Fruit fly (Drosophila melanogaster) whole organism, embryonic: ENCODE measurements around the gene CG32483.
A peak's percentile ranks its signal among the peaks of the same experiment; 100 is the strongest.

Source experiments
- CG10274 ChIP-seq: fragments of 200-800 bp; sonication (Bioruptor generic); optimal IDR thresholded peaks from 3 replicates; lab custom pipeline; 2017; ENCODE audit warnings: missing biosample characterization, mild to moderate bottlenecking, missing genetic modification characterization
- CG10321 ChIP-seq: fragments of 200-800 bp; sonication (Bioruptor generic); IDR thresholded peaks from 2 replicates; pipeline ENCODE4 v1.3.6; 2022; ENCODE audit warnings: missing biosample characterization, missing genetic modification characterization
- CG11398 ChIP-seq: fragments of 200-800 bp; sonication (Bioruptor generic); optimal IDR thresholded peaks from 2 replicates; lab custom pipeline; 2016; ENCODE audit warnings: missing biosample characterization, missing genetic modification characterization
- CG11696 ChIP-seq: fragments of 200-800 bp; sonication (Bioruptor generic); IDR thresholded peaks from 2 replicates; pipeline ENCODE4 v1.3.6; 2022; ENCODE audit warnings: missing biosample characterization, missing genetic modification characterization
- CG13287 ChIP-seq: fragments of 200-800 bp; sonication (Bioruptor generic); IDR thresholded peaks from 2 replicates; pipeline ENCODE4 v1.3.6; 2022; ENCODE audit warnings: missing biosample characterization, missing genetic modification characterization; ENCODE audit not compliant: partially characterized antibody
- CG14014 ChIP-seq: fragments of 200-800 bp; sonication (Bioruptor generic); IDR thresholded peaks from 2 replicates; pipeline ENCODE4 v1.3.6; 2022; ENCODE audit warnings: missing biosample characterization, missing genetic modification characterization
- CG15479 ChIP-seq: fragments of 200-800 bp; sonication (Bioruptor generic); optimal IDR thresholded peaks from 3 replicates; lab custom pipeline; 2019; ENCODE audit warnings: missing biosample characterization, mild to moderate bottlenecking, missing genetic modification characterization, moderate library complexity
- CG15601 ChIP-seq: fragments of 200-800 bp; sonication (Bioruptor generic); optimal IDR thresholded peaks from 3 replicates; lab custom pipeline; 2019; ENCODE audit warnings: missing biosample characterization, mild to moderate bottlenecking, missing genetic modification characterization, moderate library complexity
- CG15696 ChIP-seq: fragments of 200-800 bp; sonication (Bioruptor generic); optimal IDR thresholded peaks from 2 replicates; lab custom pipeline; 2019; ENCODE audit warnings: missing biosample characterization, mild to moderate bottlenecking, missing genetic modification characterization, moderate library complexity
- CG1603 ChIP-seq: fragments of 200-800 bp; sonication (Bioruptor generic); optimal IDR thresholded peaks from 2 replicates; lab custom pipeline; 2019; ENCODE audit warnings: missing biosample characterization, mild to moderate bottlenecking, missing genetic modification characterization, moderate library complexity
- CG17829 ChIP-seq: fragments of 200-800 bp; optimal IDR thresholded peaks from 2 replicates; lab custom pipeline; 2019; ENCODE audit warnings: missing biosample characterization, mild to moderate bottlenecking, missing genetic modification characterization, moderate library complexity
- CG33557 ChIP-seq: fragments of 200-800 bp; sonication (Bioruptor generic); optimal IDR thresholded peaks from 2 replicates; lab custom pipeline; 2019; ENCODE audit warnings: missing biosample characterization, mild to moderate bottlenecking, missing genetic modification characterization, moderate library complexity
- CG42726 ChIP-seq: fragments of 200-800 bp; sonication (Bioruptor generic); IDR thresholded peaks from 2 replicates; pipeline ENCODE4 v1.3.6; 2022; ENCODE audit warnings: missing biosample characterization, missing genetic modification characterization; ENCODE audit not compliant: partially characterized antibody
- CG4360 ChIP-seq: fragments of 200-800 bp; sonication (Bioruptor generic); IDR thresholded peaks from 2 replicates; pipeline ENCODE4 v1.3.6; 2022; ENCODE audit warnings: missing biosample characterization, missing genetic modification characterization
- CG4730 ChIP-seq: fragments of 200-800 bp; sonication (Bioruptor generic); IDR thresholded peaks from 2 replicates; pipeline ENCODE4 v1.3.6; 2022; ENCODE audit warnings: missing biosample characterization, missing genetic modification characterization
- CG6854 ChIP-seq: fragments of 200-800 bp; sonication (Bioruptor generic); optimal IDR thresholded peaks from 3 replicates; lab custom pipeline; 2017; ENCODE audit warnings: missing biosample characterization, mild to moderate bottlenecking, missing genetic modification characterization
- CG7745 ChIP-seq: fragments of 200-800 bp; sonication (Bioruptor generic); optimal IDR thresholded peaks from 2 replicates; lab custom pipeline; 2018; ENCODE audit warnings: missing biosample characterization, mild to moderate bottlenecking, missing genetic modification characterization, moderate library complexity
- CG7928 ChIP-seq: fragments of 200-800 bp; sonication (Bioruptor generic); optimal IDR thresholded peaks from 2 replicates; lab custom pipeline; 2017; ENCODE audit warnings: missing biosample characterization, mild to moderate bottlenecking, missing genetic modification characterization
- CG8359 ChIP-seq: fragments of 200-800 bp; sonication (Bioruptor generic); optimal IDR thresholded peaks from 2 replicates; lab custom pipeline; 2017; ENCODE audit warnings: missing biosample characterization, mild to moderate bottlenecking, missing genetic modification characterization, borderline replicate concordance
- CG9609 ChIP-seq: fragments of 200-800 bp; sonication (Bioruptor generic); optimal IDR thresholded peaks from 3 replicates; lab custom pipeline; 2016; ENCODE audit warnings: missing biosample characterization, missing genetic modification characterization
- CG9817 ChIP-seq: fragments of 200-800 bp; sonication (Bioruptor generic); optimal IDR thresholded peaks from 2 replicates; lab custom pipeline; 2018; ENCODE audit warnings: missing biosample characterization, mild to moderate bottlenecking, missing genetic modification characterization, moderate library complexity
- Dip3 ChIP-seq: fragments of 200-800 bp; sonication (Bioruptor generic); optimal IDR thresholded peaks from 3 replicates; lab custom pipeline; 2016; ENCODE audit warnings: missing biosample characterization, missing genetic modification characterization
- Dp ChIP-seq: fragments of 200-800 bp; sonication (Bioruptor generic); optimal IDR thresholded peaks from 2 replicates; lab custom pipeline; 2018; ENCODE audit warnings: missing biosample characterization, mild to moderate bottlenecking, missing genetic modification characterization, moderate library complexity
- E2f2 ChIP-seq: fragments of 200-800 bp; sonication (Bioruptor generic); IDR thresholded peaks from 2 replicates; pipeline ENCODE4 v1.3.6; 2022; ENCODE audit warnings: missing biosample characterization, missing genetic modification characterization
- Elba2 ChIP-seq: fragments of 200-800 bp; sonication (Bioruptor generic); optimal IDR thresholded peaks from 3 replicates; lab custom pipeline; 2016; ENCODE audit warnings: missing biosample characterization, missing genetic modification characterization
- Fer2 ChIP-seq: fragments of 200-800 bp; sonication (Bioruptor generic); optimal IDR thresholded peaks from 2 replicates; lab custom pipeline; 2018; ENCODE audit warnings: missing biosample characterization, mild to moderate bottlenecking, missing genetic modification characterization, moderate library complexity
- Lhr ChIP-seq: fragments of 200-800 bp; sonication (Bioruptor generic); optimal IDR thresholded peaks from 3 replicates; lab custom pipeline; 2017; ENCODE audit warnings: mild to moderate bottlenecking, missing biosample characterization, missing genetic modification reagents, missing genetic modification characterization
- Lpt ChIP-seq: fragments of >200 bp; optimal IDR thresholded peaks from 2 replicates; lab custom pipeline; 2018; ENCODE audit warnings: missing biosample characterization, missing genetic modification characterization
- MBD-R2 ChIP-seq: fragments of 200-800 bp; sonication (Bioruptor generic); IDR thresholded peaks from 2 replicates; pipeline ENCODE4 v1.3.6; 2022; ENCODE audit warnings: missing biosample characterization, missing genetic modification characterization
- MESR4 ChIP-seq: fragments of 200-800 bp; sonication (Bioruptor generic); optimal IDR thresholded peaks from 2 replicates; lab custom pipeline; 2018; ENCODE audit warnings: missing biosample characterization, mild to moderate bottlenecking, missing genetic modification characterization, moderate library complexity
- Sin3A ChIP-seq: fragments of >200 bp; optimal IDR thresholded peaks from 2 replicates; lab custom pipeline; 2018
- ato ChIP-seq: fragments of 200-800 bp; sonication (Bioruptor generic); IDR thresholded peaks from 2 replicates; pipeline ENCODE4 v1.3.6; 2022; ENCODE audit warnings: missing biosample characterization, missing genetic modification characterization; ENCODE audit not compliant: partially characterized antibody
- bigmax ChIP-seq: fragments of 200-800 bp; sonication (Bioruptor generic); optimal IDR thresholded peaks from 2 replicates; lab custom pipeline; 2018; ENCODE audit warnings: missing biosample characterization, mild to moderate bottlenecking, missing genetic modification characterization
- bowl ChIP-seq: fragments of 200-800 bp; sonication (Bioruptor generic); IDR thresholded peaks from 2 replicates; pipeline ENCODE4 v1.3.6; 2022; ENCODE audit warnings: missing biosample characterization, missing genetic modification characterization
- cad ChIP-seq: fragments of >200 bp; optimal IDR thresholded peaks from 2 replicates; lab custom pipeline; 2017; ENCODE audit warnings: missing biosample characterization, missing genetic modification characterization
- cato ChIP-seq: fragments of 200-800 bp; sonication (Bioruptor generic); optimal IDR thresholded peaks from 2 replicates; lab custom pipeline; 2016; ENCODE audit warnings: missing biosample characterization, missing genetic modification characterization, borderline replicate concordance
- chif ChIP-seq, 2 experiments: fragments of 200-800 bp; sonication (Bioruptor generic); optimal IDR thresholded peaks; 3 replicates each; lab custom pipeline; 2016; ENCODE audit warnings: missing biosample characterization in 2 of 2, missing genetic modification characterization in 2 of 2
- crc ChIP-seq: fragments of 200-800 bp; sonication (Bioruptor generic); optimal IDR thresholded peaks from 2 replicates; lab custom pipeline; 2016; ENCODE audit warnings: missing biosample characterization, missing genetic modification characterization
- en ChIP-seq: fragments of 200-800 bp; sonication (Bioruptor generic); optimal IDR thresholded peaks from 2 replicates; lab custom pipeline; 2016; ENCODE audit warnings: missing biosample characterization, missing genetic modification characterization
- gro ChIP-seq: fragments of 200-800 bp; sonication (Bioruptor generic); optimal IDR thresholded peaks from 2 replicates; lab custom pipeline; 2016; ENCODE audit warnings: missing biosample characterization, missing genetic modification characterization
- ham ChIP-seq: fragments of 200-800 bp; sonication (Bioruptor generic); IDR thresholded peaks from 2 replicates; pipeline ENCODE4 v1.3.6; 2022; ENCODE audit warnings: missing biosample characterization, missing genetic modification characterization
- hkb ChIP-seq, 2 experiments: fragments of 200-800 bp in 1 of 2; fragments of >200 bp in 1 of 2; sonication (Bioruptor generic) in 1 of 2; IDR thresholded peaks in 1 of 2; optimal IDR thresholded peaks in 1 of 2; 2 replicates each; pipeline versions ENCODE4 v1.3.6 to Lab custom; 2017 to 2022; ENCODE audit warnings: missing biosample characterization in 1 of 2, missing genetic modification characterization in 1 of 2
- jumu ChIP-seq: fragments of 200-800 bp; sonication (Bioruptor generic); optimal IDR thresholded peaks from 3 replicates; lab custom pipeline; 2016; ENCODE audit warnings: missing biosample characterization, missing genetic modification characterization
- pfk ChIP-seq: fragments of 200-800 bp; sonication (Bioruptor generic); optimal IDR thresholded peaks from 2 replicates; lab custom pipeline; 2018; ENCODE audit warnings: missing biosample characterization, mild to moderate bottlenecking, missing genetic modification characterization, moderate library complexity
- phol ChIP-seq: fragments of 200-800 bp; sonication (Bioruptor generic); optimal IDR thresholded peaks from 3 replicates; lab custom pipeline; 2018; ENCODE audit warnings: missing biosample characterization, mild to moderate bottlenecking, missing genetic modification characterization, moderate library complexity
- pnt ChIP-seq: fragments of 200-800 bp; sonication (Bioruptor generic); optimal IDR thresholded peaks from 3 replicates; lab custom pipeline; 2016; ENCODE audit warnings: missing biosample characterization, missing genetic modification characterization
- sd ChIP-seq: fragments of 200-800 bp; sonication (Bioruptor generic); optimal IDR thresholded peaks from 3 replicates; lab custom pipeline; 2018; ENCODE audit warnings: missing biosample characterization, mild to moderate bottlenecking, missing genetic modification characterization, moderate library complexity
- sr ChIP-seq: fragments of 200-800 bp; sonication (Bioruptor generic); IDR thresholded peaks from 3 replicates; pipeline ENCODE4 v1.3.6; 2022; ENCODE audit warnings: missing biosample characterization, missing genetic modification characterization
- stwl ChIP-seq: fragments of 200-800 bp; sonication (Bioruptor generic); optimal IDR thresholded peaks from 3 replicates; lab custom pipeline; 2018; ENCODE audit warnings: missing biosample characterization, mild to moderate bottlenecking, missing genetic modification characterization, moderate library complexity
- sug ChIP-seq: fragments of 200-800 bp; optimal IDR thresholded peaks from 2 replicates; lab custom pipeline; 2019; ENCODE audit warnings: missing biosample characterization, mild to moderate bottlenecking, missing genetic modification characterization, moderate library complexity
- tll ChIP-seq, 2 experiments: fragments of 200-800 bp in 1 of 2; fragments of >200 bp in 1 of 2; sonication (Bioruptor generic) in 1 of 2; optimal IDR thresholded peaks; 2 replicates each; lab custom pipeline; 2017 to 2019; ENCODE audit warnings: missing biosample characterization in 2 of 2, missing genetic modification characterization in 2 of 2, mild to moderate bottlenecking in 1 of 2, moderate library complexity in 1 of 2

The CG32483 gene

dm6 chr3L:652637-653036, 37.2 kb downstream of the CG32483 start, which contains the start of gene CG3402 (continued):
- TF ChIP-seq CG14014 (GFP tag; lab: Robert Waterston, UW) (no peak), CG17829 (peak; percentile 14), CG9609 (GFP tag; lab: Kevin White, UChicago) (no peak), Lpt (no peak), jumu (GFP tag; lab: Kevin White, UChicago) (no peak), CG15479 (GFP tag; lab: Kevin White, UChicago) (no peak), stwl (tag; lab: Kevin White, UChicago) (peak; percentile 61), E2f2 (GFP tag; lab: Robert Waterston, UW) (peak; percentile 86), sr (GFP tag; lab: Robert Waterston, UW) (0 out of 3 replicates have a peak, but pooled peaks have one; percentile 43), CG13287 (GFP tag; lab: Robert Waterston, UW) (peak; percentile 82), sd (tag; lab: Kevin White, UChicago) (peak; percentile 11), phol (tag; lab: Kevin White, UChicago) (peak; percentile 7), pnt (GFP tag; lab: Kevin White, UChicago) (no peak), CG15696 (tag; lab: Kevin White, UChicago) (no peak), CG10321 (GFP tag; lab: Robert Waterston, UW) (no peak), CG33557 (GFP tag; lab: Kevin White, UChicago) (no peak), CG4730 (GFP tag; lab: Robert Waterston, UW) (no peak), CG4360 (GFP tag; lab: Robert Waterston, UW) (no peak), Sin3A (peak; percentile 4), en (GFP tag; lab: Kevin White, UChicago) (no peak), CG9817 (tag; lab: Kevin White, UChicago) (no peak), pfk (GFP tag; lab: Kevin White, UChicago) (no peak), CG6854 (no peak), cato (GFP tag; lab: Kevin White, UChicago) (no peak), CG11696 (GFP tag; lab: Robert Waterston, UW) (no peak), CG7928 (no peak), Dip3 (GFP tag; lab: Kevin White, UChicago) (no peak), CG15601 (no peak), CG10274 (GFP tag; lab: Kevin White, UChicago) (no peak), sug (tag; lab: Kevin White, UChicago) (peak; percentile 11), gro (no peak), CG8359 (no peak), CG42726 (GFP tag; lab: Robert Waterston, UW) (no peak), ham (no peak), MBD-R2 (GFP tag; lab: Robert Waterston, UW) (peak; percentile 84), MESR4 (peak; percentile 93), ato (GFP tag; lab: Robert Waterston, UW) (0 out of 2 replicates have a peak, but pooled peaks have one; percentile 21), Elba2 (no peak), Fer2 (tag; lab: Kevin White, UChicago) (no peak), chif (GFP tag; optimal IDR thresholded peaks at IDR 0.05; lab: Kevin White, UChicago) (no peak), crc (GFP tag; lab: Kevin White, UChicago) (no peak), bigmax (GFP tag; lab: Kevin White, UChicago) (no peak), bowl (no peak), CG1603 (tag; lab: Kevin White, UChicago) (peak; percentile 4), CG7745 (no peak), hkb (optimal IDR thresholded peaks at IDR 0.05; lab: Kevin White, UChicago) (no peak), hkb (GFP tag; IDR thresholded peaks at IDR 0.05; lab: Robert Waterston, UW) (no peak), CG11398 (GFP tag; lab: Kevin White, UChicago) (no peak), Dp (GFP tag; lab: Kevin White, UChicago) (peak; percentile 79), cad (GFP tag; lab: Kevin White, UChicago) (no peak), Lhr (GFP tag; lab: Kevin White, UChicago) (no peak), tll (GFP tag; optimal IDR thresholded peaks at IDR 0.05; lab: Kevin White, UChicago) (no peak)
